Worm (Caenorhabditis elegans) whole organism, young adult: ENCODE results near the gene F32D8.7.

Source experiments
- C17E4.6 ChIP-seq: fragments of 200-800 bp; sonication (Bioruptor generic); IDR thresholded peaks from 2 replicates; pipeline ENCODE4 v1.3.6; 2022; ENCODE audit warnings: missing genetic modification reagents, missing genetic modification characterization, missing compliant biosample characterization
- Y79H2A.3 ChIP-seq: fragments of 200-800 bp; sonication (Bioruptor generic); conservative IDR thresholded peaks from 2 replicates; pipeline ENCODE4 v1.3.6; 2022; ENCODE audit warnings: missing genetic modification reagents, missing genetic modification characterization, missing compliant biosample characterization
- bed-2 ChIP-seq: fragments of 200-800 bp; sonication (Bioruptor generic); IDR thresholded peaks from 2 replicates; pipeline ENCODE4 v1.3.6; 2022; ENCODE audit warnings: missing genetic modification reagents, missing genetic modification characterization, missing compliant biosample characterization
- ekl-4 ChIP-seq: fragments of 200-800 bp; sonication (Bioruptor generic); IDR thresholded peaks from 2 replicates; pipeline ENCODE4 v1.3.6; 2022; ENCODE audit warnings: missing genetic modification reagents, missing genetic modification characterization, missing compliant biosample characterization
- hrde-1 ChIP-seq: sonication (generic microtip); optimal IDR thresholded peaks from 2 replicates; lab custom pipeline; 2016; ENCODE audit warnings: missing genetic modification characterization, mild to moderate bottlenecking, missing compliant biosample characterization, moderate library complexity, missing genotype, missing genetic modification reagents, borderline replicate concordance
- lin-35 ChIP-seq, 3 experiments: fragments of 150-350 bp in 2 of 3; sonication (generic microtip) in 1 of 3; optimal IDR thresholded peaks; 2 replicates each; lab custom pipeline; 2014 to 2018; ENCODE audit warnings: missing biosample characterization in 3 of 3, missing genetic modification characterization in 3 of 3, missing genetic modification reagents in 3 of 3
- nhr-80 ChIP-seq: sonication (generic microtip); optimal IDR thresholded peaks from 2 replicates; lab custom pipeline; 2016; ENCODE audit warnings: missing genetic modification characterization, missing compliant biosample characterization
- pha-4 ChIP-seq: fragments of 150-350 bp; sonication (generic microtip); optimal IDR thresholded peaks from 2 replicates; lab custom pipeline; 2014; ENCODE audit warnings: missing biosample characterization, missing genetic modification reagents, missing genetic modification characterization
- repo-1 ChIP-seq: sonication (generic microtip); optimal IDR thresholded peaks from 2 replicates; lab custom pipeline; 2017; ENCODE audit warnings: mild to moderate bottlenecking, missing genetic modification characterization, missing compliant biosample characterization

ce11 chrV:10921747-10922146 is 23.5 kb downstream of the F32D8.7 start, which contains the start of gene nas-31:
- TF ChIP-seq Y79H2A.3 (no peak), hrde-1 (tag; lab: Kevin White, UChicago) (no peak), repo-1 (tag; lab: Kevin White, UChicago) (no peak), C17E4.6 (no peak), pha-4 (no peak), bed-2 (GFP tag; lab: Robert Waterston, UW) (no peak), nhr-80 (tag; lab: Kevin White, UChicago) (no peak), lin-35 (GFP tag; optimal IDR thresholded peaks at IDR 0.05; lab: Kevin White, UChicago) (no peak), ekl-4 (GFP tag; lab: Robert Waterston, UW) (no peak)
